Worm (Caenorhabditis elegans): ENCODE data around the gene tsp-9.

Gene tsp-9

ce11 chrX:1244235-1244634 is 1.6 kb upstream of the tsp-9 start:
- TF ChIP-seq ceh-44 (GFP tag; IDR thresholded peaks at IDR 0.05) (0 out of 2 replicates have a peak, but pooled peaks have one; percentile 51), hlh-30 (tag; optimal IDR thresholded peaks at IDR 0.05; ENCODE audit: insufficient read depth) (peak; percentile 23), ceh-62 (tag; optimal IDR thresholded peaks at IDR 0.05) (no peak), hmg-1.1 (GFP tag; IDR thresholded peaks at IDR 0.05) (peak; percentile 42; the same call in 1 of the 2 replicates), mdl-1 (tag; optimal IDR thresholded peaks at IDR 0.05) (peak in 1 of 2 experiments; percentile 50), egl-43 (GFP tag; IDR thresholded peaks at IDR 0.05) (peak; percentile 66), aha-1 (tag) (peak; percentile 93), nhr-41 (GFP tag; IDR thresholded peaks at IDR 0.05) (no peak)

- TF ChIP-seq lin-38 (GFP tag; IDR thresholded peaks at IDR 0.05): no peak
- no peak for TF ChIP-seq lin-13 (GFP tag; optimal IDR thresholded peaks at IDR 0.05)
- TF ChIP-seq ctbp-1 (GFP tag; IDR thresholded peaks at IDR 0.05): no peak
- no peak for TF ChIP-seq dmd-8 (GFP tag; IDR thresholded peaks at IDR 0.05)
- TF ChIP-seq R02D3.7 (tag; optimal IDR thresholded peaks at IDR 0.05): no peak
- TF ChIP-seq fkh-10 (GFP tag; optimal IDR thresholded peaks at IDR 0.05): no peak
- TF ChIP-seq T26A8.4 (GFP tag; IDR thresholded peaks at IDR 0.05): no peak
- TF ChIP-seq nhr-42 (GFP tag; IDR thresholded peaks at IDR 0.05): no peak
- no peak for TF ChIP-seq set-16 (GFP tag; IDR thresholded peaks at IDR 0.05)
- no peak for TF ChIP-seq Y48G9A.11 (GFP tag; IDR thresholded peaks at IDR 0.05)
- TF ChIP-seq dmd-6 (GFP tag; IDR thresholded peaks at IDR 0.05): no peak
- TF ChIP-seq lsy-2 (tag; optimal IDR thresholded peaks at IDR 0.05): no peak
- no peak for TF ChIP-seq lir-3 (tag; optimal IDR thresholded peaks at IDR 0.05)
- TF ChIP-seq daf-16 (GFP tag; optimal IDR thresholded peaks at IDR 0.05): no peak
- TF ChIP-seq daf-16 (tag; optimal IDR thresholded peaks at IDR 0.05): no peak
- TF ChIP-seq ceh-20 (GFP tag; IDR thresholded peaks at IDR 0.05): no peak
- no peak for TF ChIP-seq nhr-28 (tag; optimal IDR thresholded peaks at IDR 0.05)
Measured at ce11 chrX:1249738-1250137, 3.9 kb downstream of the tsp-9 start, which contains the start of gene C25G6.4. Gene C25G6.4, minus strand, starts transcription at chrX:1249838.

ce11 chrX:1255547-1255946 is 9.7 kb downstream of the tsp-9 start, which contains the start of gene npr-11:
Gene npr-11, minus strand, starts transcription at chrX:1255647.
- TF ChIP-seq hif-1 (tag; optimal IDR thresholded peaks at IDR 0.05) (no peak), lin-13 (GFP tag; optimal IDR thresholded peaks at IDR 0.05) (no peak), D1046.2 (GFP tag; IDR thresholded peaks at IDR 0.05) (no peak), zfp-3 (GFP tag; conservative IDR thresholded peaks at IDR 0.05) (no peak), ZK546.5 (tag; optimal IDR thresholded peaks at IDR 0.05) (no peak), Y105C5A.15 (GFP tag; IDR thresholded peaks at IDR 0.05) (no peak), T26A8.4 (GFP tag; IDR thresholded peaks at IDR 0.05) (no peak), nhr-42 (GFP tag; IDR thresholded peaks at IDR 0.05) (no peak)

- TF ChIP-seq egl-43 (GFP tag; IDR thresholded peaks at IDR 0.05) (no peak), aha-1 (tag) (peak; percentile 94), hif-1 (tag; optimal IDR thresholded peaks at IDR 0.05) (no peak)
Measured at ce11 chrX:1257668-1258067, 11.9 kb downstream of the tsp-9 start.

ce11 chrX:1265336-1265735 is 19.5 kb downstream of the tsp-9 start:
- TF ChIP-seq ces-1 (GFP tag; optimal IDR thresholded peaks at IDR 0.05): peak; percentile 91
- 0 out of 2 replicates have a peak, but pooled peaks have one; percentile 29 for TF ChIP-seq ctbp-1 (GFP tag; IDR thresholded peaks at IDR 0.05)
- no peak for TF ChIP-seq madf-5 (GFP tag; IDR thresholded peaks at IDR 0.05)

ce11 chrX:1270598-1270997 is 24.8 kb downstream of the tsp-9 start, which contains the start of gene C25G6.1:
Gene C25G6.1, plus strand, starts transcription at chrX:1270898.
- TF ChIP-seq hif-1 (tag; optimal IDR thresholded peaks at IDR 0.05): no peak
- no peak for TF ChIP-seq mdl-1 (tag; optimal IDR thresholded peaks at IDR 0.05)
- no peak for TF ChIP-seq mxl-2 (GFP tag; conservative IDR thresholded peaks at IDR 0.05)
- TF ChIP-seq nhr-41 (GFP tag; IDR thresholded peaks at IDR 0.05): no peak
- TF ChIP-seq D1046.2 (GFP tag; IDR thresholded peaks at IDR 0.05): no peak
- no peak for TF ChIP-seq fkh-10 (GFP tag; optimal IDR thresholded peaks at IDR 0.05)
- no peak for TF ChIP-seq dmd-8 (GFP tag; IDR thresholded peaks at IDR 0.05)
- TF ChIP-seq spr-3 (GFP tag; optimal IDR thresholded peaks at IDR 0.05): no peak
- TF ChIP-seq cey-2 (tag; optimal IDR thresholded peaks at IDR 0.05; ENCODE audit: borderline replicate concordance, insufficient read depth): no peak
- no peak for TF ChIP-seq lin-29 (GFP tag; IDR thresholded peaks at IDR 0.05)

Measured in whole organism, L4 larva.